Worm (Caenorhabditis elegans) whole organism, early embryonic: ENCODE results near the gene srh-19.

ENCODE experiments used
- F13C5.2 ChIP-seq: sonication (generic microtip); optimal IDR thresholded peaks from 2 replicates; lab custom pipeline; 2017; ENCODE audit warnings: mild to moderate bottlenecking, missing genetic modification characterization, inconsistent platforms, missing compliant biosample characterization
- aly-1 ChIP-seq: sonication (generic microtip); optimal IDR thresholded peaks from 2 replicates; lab custom pipeline; 2016; ENCODE audit warnings: missing genetic modification characterization, missing compliant biosample characterization
- flt-1 ChIP-seq: fragments of 200-800 bp; sonication (Bioruptor generic); IDR thresholded peaks from 2 replicates; pipeline ENCODE4 v1.3.6; 2022; ENCODE audit warnings: missing genetic modification characterization, missing compliant biosample characterization
- pes-1 ChIP-seq: fragments of 200-800 bp; sonication (Bioruptor generic); IDR thresholded peaks from 2 replicates; pipeline ENCODE4 v1.3.6; 2022; ENCODE audit warnings: missing genetic modification reagents, missing genetic modification characterization, missing compliant biosample characterization
- sea-1 ChIP-seq: fragments of 200-800 bp; sonication (Bioruptor generic); conservative IDR thresholded peaks from 2 replicates; pipeline ENCODE4 v1.3.6; 2022; ENCODE audit warnings: missing genetic modification characterization, missing compliant biosample characterization

ce11 chrX:1370736-1371281 is 42.1 kb upstream of the srh-19 start, which contains the start of gene F56C3.7:
- TF ChIP-seq pes-1 (GFP tag; lab: Robert Waterston, UW) (no peak), F13C5.2 (tag; lab: Kevin White, UChicago) (no peak), sea-1 (GFP tag; lab: Robert Waterston, UW) (no peak), flt-1 (GFP tag; lab: Robert Waterston, UW) (no peak), aly-1 (tag; lab: Kevin White, UChicago) (no peak)
